Fruit fly (Drosophila melanogaster) whole organism, wandering third instar larva: Measurements from ENCODE around the gene CG3437.

Experiments used
- CrebA ChIP-seq: fragments of 200-800 bp; sonication (Bioruptor generic); optimal IDR thresholded peaks from 2 replicates; lab custom pipeline; 2016; ENCODE audit warnings: missing biosample characterization, mild to moderate bottlenecking, missing genetic modification characterization, borderline replicate concordance
- Dif ChIP-seq: fragments of 200-275, 200-300 bp; sonication (Bioruptor generic); optimal IDR thresholded peaks from 2 replicates; lab custom pipeline; 2018; ENCODE audit warnings: missing biosample characterization, missing genetic modification characterization; ENCODE audit not compliant: partially characterized antibody
- Hnf4 ChIP-seq: fragments of 200-800 bp; sonication (Bioruptor generic); optimal IDR thresholded peaks from 2 replicates; lab custom pipeline; 2016; ENCODE audit warnings: missing biosample characterization, mild to moderate bottlenecking, missing genetic modification characterization
- Sp1 ChIP-seq: fragments of 200-800 bp; sonication (Bioruptor generic); optimal IDR thresholded peaks from 3 replicates; lab custom pipeline; 2019; ENCODE audit warnings: missing biosample characterization, mild to moderate bottlenecking, missing genetic modification characterization, moderate library complexity
- Vsx2 ChIP-seq: fragments of 200-300, 225-300 bp; sonication (Bioruptor generic); optimal IDR thresholded peaks from 2 replicates; lab custom pipeline; 2018; ENCODE audit warnings: missing biosample characterization, missing genetic modification characterization; ENCODE audit not compliant: partially characterized antibody
- ey ChIP-seq: fragments of 200-800 bp; sonication (Bioruptor generic); optimal IDR thresholded peaks from 2 replicates; lab custom pipeline; 2016; ENCODE audit warnings: missing biosample characterization, missing genetic modification characterization
- foxo ChIP-seq, 2 experiments: fragments of 200-800 bp; sonication (Bioruptor generic); optimal IDR thresholded peaks; 2 replicates in 1 of 2; 3 replicates in 1 of 2; lab custom pipeline; 2016 to 2017; ENCODE audit warnings: missing biosample characterization in 2 of 2, missing genetic modification characterization in 2 of 2
- jim ChIP-seq: fragments of 175-275, 200-325 bp; sonication (Bioruptor generic); optimal IDR thresholded peaks from 2 replicates; lab custom pipeline; 2016; ENCODE audit warnings: missing biosample characterization, mild to moderate bottlenecking, missing genetic modification characterization
- lola ChIP-seq: fragments of >200 bp; optimal IDR thresholded peaks from 2 replicates; lab custom pipeline; 2017; ENCODE audit warnings: missing biosample characterization, missing genetic modification characterization
- pan ChIP-seq: fragments of >200 bp; optimal IDR thresholded peaks from 2 replicates; lab custom pipeline; 2017
- psq ChIP-seq: fragments of 200-800 bp; sonication (Bioruptor generic); optimal IDR thresholded peaks from 3 replicates; lab custom pipeline; 2017; ENCODE audit warnings: missing biosample characterization, mild to moderate bottlenecking, missing genetic modification characterization, moderate library complexity
- sage ChIP-seq: fragments of 200-800 bp; sonication (Bioruptor generic); optimal IDR thresholded peaks from 2 replicates; lab custom pipeline; 2016; ENCODE audit warnings: missing biosample characterization, mild to moderate bottlenecking, missing genetic modification characterization
- usp ChIP-seq: fragments of >200 bp; optimal IDR thresholded peaks from 2 replicates; lab custom pipeline; 2017; ENCODE audit warnings: missing biosample characterization, missing genetic modification characterization

dm6 chr3L:9460775-9461491, 3.5 kb upstream of the CG3437 start, which contains the start of the genes CG3434 and CG44838:
- peak in 1 of 2 experiments; percentile 82 for TF ChIP-seq foxo (GFP tag; optimal IDR thresholded peaks at IDR 0.05; lab: Kevin White, UChicago)
- TF ChIP-seq usp: no peak
- no peak for TF ChIP-seq pan (lab: Kevin White, UChicago)
- TF ChIP-seq Sp1 (GFP tag; lab: Kevin White, UChicago): peak; percentile 73
- no peak for TF ChIP-seq lola (GFP tag; lab: Kevin White, UChicago)
- peak; percentile 76 for TF ChIP-seq ey (GFP tag; lab: Kevin White, UChicago)
- TF ChIP-seq Vsx2: no peak
- peak; percentile 85 for TF ChIP-seq psq (GFP tag; lab: Kevin White, UChicago)
- TF ChIP-seq Hnf4 (GFP tag; lab: Kevin White, UChicago): peak; percentile 76
- no peak for TF ChIP-seq Dif
- TF ChIP-seq jim (GFP tag; lab: Kevin White, UChicago): no peak
- TF ChIP-seq sage (GFP tag; lab: Kevin White, UChicago): peak; percentile 78
- TF ChIP-seq CrebA (GFP tag; lab: Kevin White, UChicago): no peak
